Fruit fly (Drosophila melanogaster): ENCODE data around the gene CG5641.

DNA sequence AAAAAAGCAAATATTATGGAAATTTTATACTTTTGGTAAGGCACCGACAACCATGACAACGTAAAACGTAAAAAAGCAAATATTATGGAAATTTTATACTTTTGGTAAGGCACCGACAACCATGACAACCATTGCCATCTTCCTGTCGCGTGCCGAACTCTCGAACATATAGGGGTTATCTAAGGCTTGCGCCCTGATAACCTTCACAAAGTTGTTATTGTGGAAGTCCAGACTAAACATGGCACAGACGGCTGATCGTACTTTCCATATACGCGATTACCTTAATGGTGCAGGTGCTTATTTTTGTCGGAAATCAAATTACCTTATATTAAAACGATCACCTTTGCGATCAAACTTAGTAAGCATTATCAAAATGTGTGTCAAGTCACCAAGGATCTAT lies 16.4 kb upstream of the CG5641 start:
- TF ChIP-seq CTCF (optimal IDR thresholded peaks at IDR 0.05), result no peak
- TF ChIP-seq CG8478 (optimal IDR thresholded peaks at IDR 0.05), result no peak

Data from S2 (cell line).